In the genomic region with DNA sequence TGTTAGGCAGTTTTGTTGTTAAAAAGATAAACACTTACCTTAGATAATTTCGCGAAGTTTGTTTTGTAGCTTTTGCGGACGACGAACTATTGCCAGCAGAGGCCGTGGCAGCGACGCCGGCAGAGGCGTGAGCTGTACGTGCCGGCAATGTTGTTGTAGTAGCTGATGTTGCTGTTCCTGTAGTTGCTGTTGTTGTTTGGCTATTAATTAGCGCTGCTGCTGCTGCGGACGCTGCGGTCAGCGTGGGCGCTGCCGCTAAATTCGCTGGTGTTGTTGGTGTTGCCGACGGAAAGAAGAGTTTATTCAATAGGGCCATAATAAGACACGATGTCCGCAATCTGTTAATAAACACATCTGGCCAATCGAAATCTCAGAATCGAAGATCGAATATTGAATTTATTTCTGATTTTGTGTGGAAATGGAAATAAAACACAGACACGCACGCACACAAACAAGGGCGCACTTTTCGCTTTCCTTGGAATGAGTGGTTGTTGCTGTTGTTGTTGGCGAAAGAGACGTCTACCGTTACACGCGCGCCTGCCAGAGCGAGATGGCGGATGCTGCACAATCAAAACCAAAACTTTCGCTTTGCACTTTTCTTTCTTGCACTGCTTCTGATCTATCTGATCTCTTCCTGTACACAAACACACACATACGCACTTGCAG, we compare ENCODE assay signal across 6 fruit fly cellular contexts.
TF ChIP-seq lines count a peak whose summit lies in the region.

No protein-coding gene starts in this region.

- no peak for TF ChIP-seq CTCF in whole organism, embryonic (GFP tag; optimal IDR thresholded peaks at IDR 0.05; lab: Kevin White, UChicago)

TF ChIP-seq in whole organism, 6 proteins besides CTCF, POLR2A, EP300 and RAD21:
- no peak for TF ChIP-seq Dll (optimal IDR thresholded peaks at IDR 0.05; lab: Kevin White, UChicago)
- peak; percentile 43 for TF ChIP-seq CG8478 (optimal IDR thresholded peaks at IDR 0.05; lab: Kevin White, UChicago)
- no peak for TF ChIP-seq psq (optimal IDR thresholded peaks at IDR 0.05; lab: Kevin White, UChicago)
- no peak for TF ChIP-seq pan (optimal IDR thresholded peaks at IDR 0.05; lab: Kevin White, UChicago)
- no peak for TF ChIP-seq usp (GFP tag; optimal IDR thresholded peaks at IDR 0.05; lab: Kevin White, UChicago)
- no peak for TF ChIP-seq EcR (GFP tag; optimal IDR thresholded peaks at IDR 0.05; lab: Kevin White, UChicago)

TF ChIP-seq in whole organism, adult, 20 proteins besides CTCF, POLR2A, EP300 and RAD21:
- no peak for TF ChIP-seq Hr96 (GFP tag; optimal IDR thresholded peaks at IDR 0.05; lab: Kevin White, UChicago)
- no peak for TF ChIP-seq CG1620 (GFP tag; optimal IDR thresholded peaks at IDR 0.05; lab: Kevin White, UChicago)
- no peak for TF ChIP-seq pad (GFP tag; optimal IDR thresholded peaks at IDR 0.05; lab: Kevin White, UChicago)
- TF ChIP-seq ovo (GFP tag; optimal IDR thresholded peaks at IDR 0.05; lab: Kevin White, UChicago), result peak; percentile 60
- peak; percentile 6 for TF ChIP-seq Mnt (GFP tag; optimal IDR thresholded peaks at IDR 0.05; lab: Kevin White, UChicago)
- no peak for TF ChIP-seq toe (GFP tag; optimal IDR thresholded peaks at IDR 0.05; lab: Kevin White, UChicago)
- TF ChIP-seq CG7101 (tag; optimal IDR thresholded peaks at IDR 0.05; lab: Kevin White, UChicago), result no peak
- TF ChIP-seq CG12768 (GFP tag; optimal IDR thresholded peaks at IDR 0.05; lab: Kevin White, UChicago), result no peak
- no peak for TF ChIP-seq Crg-1 (GFP tag; optimal IDR thresholded peaks at IDR 0.05; lab: Kevin White, UChicago)

TF ChIP-seq in whole organism, embryonic, 481 proteins besides CTCF, POLR2A, EP300 and RAD21 (continues in another document):
- TF ChIP-seq Chrac-16 (GFP tag; optimal IDR thresholded peaks at IDR 0.05; lab: Kevin White, UChicago) (no peak), CG4360 (GFP tag; IDR thresholded peaks at IDR 0.05; lab: Robert Waterston, UW) (peak; percentile 90), schlank (tag; optimal IDR thresholded peaks at IDR 0.05; lab: Kevin White, UChicago) (no peak), Blimp-1 (GFP tag; optimal IDR thresholded peaks at IDR 0.05; lab: Kevin White, UChicago) (peak; percentile 79), CG1024 (GFP tag; IDR thresholded peaks at IDR 0.05; lab: Robert Waterston, UW) (0 out of 2 replicates have a peak, but pooled peaks have one; percentile 11), CG8478 (optimal IDR thresholded peaks at IDR 0.05; lab: Kevin White, UChicago) (peak; percentile 30), Jarid2 (GFP tag; optimal IDR thresholded peaks at IDR 0.05; lab: Kevin White, UChicago) (peak; percentile 48), CG10321 (GFP tag; IDR thresholded peaks at IDR 0.05; lab: Robert Waterston, UW) (peak; percentile 76), fd64A (GFP tag; optimal IDR thresholded peaks at IDR 0.05; lab: Kevin White, UChicago) (no peak), CG15514 (GFP tag; optimal IDR thresholded peaks at IDR 0.05; lab: Kevin White, UChicago) (no peak), Aef1 (GFP tag; IDR thresholded peaks at IDR 0.05; lab: Robert Waterston, UW) (0 out of 3 replicates have a peak, but pooled peaks have one; percentile 9), Med (GFP tag; lab: Kevin White, UChicago) (peak; percentile 55), ci (GFP tag; IDR thresholded peaks at IDR 0.05; lab: Robert Waterston, UW) (0 out of 3 replicates have a peak, but pooled peaks have one; percentile 19), sr (GFP tag; IDR thresholded peaks at IDR 0.05; lab: Robert Waterston, UW) (peak; percentile 62; the same call in 1 of the 3 replicates), CG1832 (GFP tag; optimal IDR thresholded peaks at IDR 0.05; lab: Kevin White, UChicago) (peak; percentile 65), z (GFP tag; IDR thresholded peaks at IDR 0.05; lab: Robert Waterston, UW) (0 out of 3 replicates have a peak, but pooled peaks have one; percentile 35)

TF ChIP-seq in whole organism, prepupa, 60 proteins besides CTCF, POLR2A, EP300 and RAD21:
- TF ChIP-seq Lpt (GFP tag; optimal IDR thresholded peaks at IDR 0.05; lab: Kevin White, UChicago), result peak; percentile 16
- TF ChIP-seq svp (GFP tag; lab: Kevin White, UChicago), result peak; percentile 93
- TF ChIP-seq Blimp-1 (GFP tag; optimal IDR thresholded peaks at IDR 0.05; lab: Kevin White, UChicago), result peak; percentile 98
- no peak for TF ChIP-seq Ets96B (tag; optimal IDR thresholded peaks at IDR 0.05; lab: Kevin White, UChicago)
- TF ChIP-seq CG6276 (GFP tag; optimal IDR thresholded peaks at IDR 0.05; lab: Kevin White, UChicago), result peak; percentile 11

TF ChIP-seq in whole organism, pupa, 21 proteins besides CTCF, POLR2A, EP300 and RAD21:
- TF ChIP-seq CG8301 (tag; optimal IDR thresholded peaks at IDR 0.05; lab: Kevin White, UChicago), result peak; percentile 37
- TF ChIP-seq CG14655 (GFP tag; optimal IDR thresholded peaks at IDR 0.05; lab: Kevin White, UChicago), result peak; percentile 51
- peak; percentile 31; the same call in 1 of the 3 replicates for TF ChIP-seq CG4496 (GFP tag; IDR thresholded peaks at IDR 0.05; lab: Robert Waterston, UW)
- no peak for TF ChIP-seq rn (GFP tag; IDR thresholded peaks at IDR 0.05; lab: Robert Waterston, UW)
- peak; percentile 61 for TF ChIP-seq CG13204 (GFP tag; optimal IDR thresholded peaks at IDR 0.05; lab: Kevin White, UChicago)
- no peak for TF ChIP-seq CG9948 (tag; optimal IDR thresholded peaks at IDR 0.05; lab: Kevin White, UChicago)
- 0 out of 2 replicates have a peak, but pooled peaks have one; percentile 10 for TF ChIP-seq CG32121 (GFP tag; IDR thresholded peaks at IDR 0.05; lab: Robert Waterston, UW)
- TF ChIP-seq Pif1B (GFP tag; optimal IDR thresholded peaks at IDR 0.05; lab: Kevin White, UChicago), result no peak
- TF ChIP-seq EcR (GFP tag; optimal IDR thresholded peaks at IDR 0.05; lab: Kevin White, UChicago), result no peak
- no peak for TF ChIP-seq Pif1A (GFP tag; optimal IDR thresholded peaks at IDR 0.05; lab: Kevin White, UChicago)
- no peak for TF ChIP-seq Ets98B (GFP tag; IDR thresholded peaks at IDR 0.05; lab: Robert Waterston, UW)
- TF ChIP-seq gl (tag; optimal IDR thresholded peaks at IDR 0.05; lab: Kevin White, UChicago), result no peak
- TF ChIP-seq CG15710 (tag; optimal IDR thresholded peaks at IDR 0.05; lab: Kevin White, UChicago), result no peak

TF ChIP-seq in whole organism, wandering third instar larva, 38 proteins besides CTCF, POLR2A, EP300 and RAD21:
- peak; percentile 2 for TF ChIP-seq h (GFP tag; optimal IDR thresholded peaks at IDR 0.05; lab: Kevin White, UChicago)
- no peak for TF ChIP-seq Sp1 (GFP tag; optimal IDR thresholded peaks at IDR 0.05; lab: Kevin White, UChicago)
TF ChIP-seq in whole organism, wandering third instar larva: peak in this region for 1.
